Worm (Caenorhabditis elegans): ENCODE measurements around the gene mpst-4.

DNA sequence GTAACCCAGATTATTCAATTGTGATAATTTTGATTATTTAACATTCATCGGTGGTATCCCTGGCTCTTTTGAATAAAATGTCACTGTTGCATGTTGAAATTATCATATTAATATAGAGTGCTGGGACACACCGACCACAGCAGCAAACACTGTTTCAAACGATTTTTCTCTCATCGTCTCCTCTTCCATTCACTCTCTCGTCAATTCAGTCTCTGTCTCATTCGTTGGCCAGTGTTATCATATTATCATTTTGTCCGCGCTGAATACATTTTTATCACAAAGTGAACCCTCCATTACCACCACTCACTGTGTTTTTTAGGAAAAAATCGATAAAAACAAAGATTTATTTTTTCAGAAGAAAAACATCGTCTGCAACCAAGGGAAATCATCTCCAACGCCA is 6.2 kb downstream of the mpst-4 start:
- no peak for TF ChIP-seq hnd-1 (tag; optimal IDR thresholded peaks at IDR 0.05)
- TF ChIP-seq tra-4 (tag; optimal IDR thresholded peaks at IDR 0.05): no peak
- TF ChIP-seq ama-1 (optimal IDR thresholded peaks at IDR 0.05): no peak
- TF ChIP-seq tbx-11 (GFP tag; IDR thresholded peaks at IDR 0.05): no peak
- no peak for TF ChIP-seq ceh-36 (tag; optimal IDR thresholded peaks at IDR 0.05)
- TF ChIP-seq F13C5.2 (tag; optimal IDR thresholded peaks at IDR 0.05): no peak
- TF ChIP-seq pes-1 (GFP tag; IDR thresholded peaks at IDR 0.05): no peak
- TF ChIP-seq B0310.2 (tag; optimal IDR thresholded peaks at IDR 0.05): no peak
- TF ChIP-seq scrt-1 (GFP tag; IDR thresholded peaks at IDR 0.05): no peak
